Worm (Caenorhabditis elegans) whole organism, young adult: Measurements from ENCODE around the gene srbc-67.

Experiments
- B0035.1 ChIP-seq: sonication (generic microtip); optimal IDR thresholded peaks from 2 replicates; lab custom pipeline; 2016; ENCODE audit warnings: missing genetic modification characterization, mild to moderate bottlenecking, missing compliant biosample characterization, missing genotype, missing genetic modification reagents
- T07F8.4 ChIP-seq: sonication (generic microtip); optimal IDR thresholded peaks from 2 replicates; lab custom pipeline; 2016; ENCODE audit warnings: mild to moderate bottlenecking, missing genetic modification characterization, moderate library complexity, missing compliant biosample characterization
- T26A5.8 ChIP-seq: sonication (generic microtip); optimal IDR thresholded peaks from 2 replicates; lab custom pipeline; 2016; ENCODE audit warnings: missing genetic modification characterization, missing compliant biosample characterization
- Y53F4B.3 ChIP-seq: fragments of 200-800 bp; sonication (Bioruptor generic); IDR thresholded peaks from 2 replicates; pipeline ENCODE4 v1.3.6; 2022; ENCODE audit warnings: missing genetic modification reagents, missing genetic modification characterization, missing compliant biosample characterization
- aptf-2 ChIP-seq: fragments of 200-800 bp; sonication (Bioruptor generic); conservative IDR thresholded peaks from 2 replicates; pipeline ENCODE4 v1.3.6; 2022; ENCODE audit warnings: missing genetic modification reagents, missing genetic modification characterization, missing compliant biosample characterization
- aptf-3 ChIP-seq: fragments of 200-800 bp; sonication (Bioruptor generic); IDR thresholded peaks from 2 replicates; pipeline ENCODE4 v1.3.6; 2022; ENCODE audit warnings: missing genetic modification characterization, missing compliant biosample characterization
- attf-3 ChIP-seq: fragments of 200-800 bp; sonication (Bioruptor generic); conservative IDR thresholded peaks from 2 replicates; pipeline ENCODE4 v1.3.6; 2022; ENCODE audit warnings: missing genetic modification reagents, missing genetic modification characterization, missing compliant biosample characterization
- attf-5 ChIP-seq: fragments of 200-800 bp; sonication (Bioruptor generic); optimal IDR thresholded peaks from 2 replicates; lab custom pipeline; 2018; ENCODE audit warnings: mild to moderate bottlenecking, missing genetic modification characterization, missing compliant biosample characterization
- cebp-1 ChIP-seq, 2 experiments: fragments of 200-800 bp in 1 of 2; sonication (Bioruptor generic) in 1 of 2; sonication (generic microtip) in 1 of 2; IDR thresholded peaks in 1 of 2; optimal IDR thresholded peaks in 1 of 2; 2 replicates each; pipeline versions ENCODE4 v1.3.6 to Lab custom; 2017 to 2022; ENCODE audit warnings: missing compliant biosample characterization in 2 of 2, missing genetic modification characterization in 2 of 2, mild to moderate bottlenecking in 1 of 2, missing genetic modification reagents in 1 of 2, moderate library complexity in 1 of 2
- ceh-27 ChIP-seq: fragments of 200-800 bp; sonication (Bioruptor generic); optimal IDR thresholded peaks from 2 replicates; lab custom pipeline; 2018; ENCODE audit warnings: mild to moderate bottlenecking, missing genetic modification characterization, moderate library complexity, missing compliant biosample characterization
- ceh-91 ChIP-seq: fragments of 200-800 bp; sonication (Bioruptor generic); IDR thresholded peaks from 2 replicates; pipeline ENCODE4 v1.3.6; 2022; ENCODE audit warnings: missing genetic modification reagents, missing genetic modification characterization, missing compliant biosample characterization
- die-1 ChIP-seq: sonication (generic microtip); optimal IDR thresholded peaks from 2 replicates; lab custom pipeline; 2016; ENCODE audit warnings: missing genotype, mild to moderate bottlenecking, missing genetic modification characterization, missing compliant biosample characterization
- dox-1 ChIP-seq: fragments of 200-800 bp; sonication (Bioruptor generic); IDR thresholded peaks from 2 replicates; pipeline ENCODE4 v1.3.6; 2022; ENCODE audit warnings: missing genetic modification reagents, missing genetic modification characterization, missing compliant biosample characterization
- efl-1 ChIP-seq: fragments of 150-350 bp; optimal IDR thresholded peaks from 2 replicates; lab custom pipeline; 2014; ENCODE audit warnings: missing biosample characterization, missing genetic modification reagents, missing genetic modification characterization
- egrh-3 ChIP-seq: fragments of 200-800 bp; sonication (Bioruptor generic); IDR thresholded peaks from 2 replicates; pipeline ENCODE4 v1.3.6; 2022; ENCODE audit warnings: missing genetic modification reagents, missing genetic modification characterization, missing compliant biosample characterization
- hmg-20 ChIP-seq: fragments of 200-800 bp; sonication (Bioruptor generic); IDR thresholded peaks from 2 replicates; pipeline ENCODE4 v1.3.6; 2022; ENCODE audit warnings: missing genetic modification reagents, missing genetic modification characterization, missing compliant biosample characterization
- hsf-1 ChIP-seq: fragments of 200-800 bp; sonication (Bioruptor generic); IDR thresholded peaks from 2 replicates; pipeline ENCODE4 v1.3.6; 2022; ENCODE audit warnings: missing genetic modification reagents, missing genetic modification characterization, missing compliant biosample characterization
- lag-1 ChIP-seq: fragments of 200-800 bp; sonication (Bioruptor generic); IDR thresholded peaks from 2 replicates; pipeline ENCODE4 v1.3.6; 2022; ENCODE audit warnings: missing genetic modification reagents, missing genetic modification characterization, missing compliant biosample characterization
- let-526 ChIP-seq: fragments of 200-800 bp; sonication (Bioruptor generic); IDR thresholded peaks from 2 replicates; pipeline ENCODE4 v1.3.6; 2022; ENCODE audit warnings: missing genetic modification reagents, missing genetic modification characterization, missing compliant biosample characterization
- let-607 ChIP-seq, 2 experiments: fragments of 200-800 bp in 1 of 2; sonication (Bioruptor generic) in 1 of 2; sonication (generic microtip) in 1 of 2; optimal IDR thresholded peaks; 2 replicates each; lab custom pipeline; 2016 to 2018; ENCODE audit warnings: mild to moderate bottlenecking in 2 of 2, missing compliant biosample characterization in 2 of 2, missing genetic modification characterization in 2 of 2, moderate library complexity in 2 of 2, missing genotype in 1 of 2
- lin-35 ChIP-seq, 3 experiments: fragments of 150-350 bp in 2 of 3; sonication (generic microtip) in 1 of 3; optimal IDR thresholded peaks; 2 replicates each; lab custom pipeline; 2014 to 2018; ENCODE audit warnings: missing biosample characterization in 3 of 3, missing genetic modification characterization in 3 of 3, missing genetic modification reagents in 3 of 3
- lir-1 ChIP-seq: fragments of 200-800 bp; sonication (Bioruptor generic); conservative IDR thresholded peaks from 2 replicates; pipeline ENCODE4 v1.3.6; 2022; ENCODE audit warnings: missing genetic modification reagents, missing genetic modification characterization, missing compliant biosample characterization
- lsl-1 ChIP-seq: fragments of 200-800 bp; sonication (Bioruptor generic); optimal IDR thresholded peaks from 2 replicates; lab custom pipeline; 2018; ENCODE audit warnings: mild to moderate bottlenecking, missing genetic modification characterization, moderate library complexity, missing compliant biosample characterization
- madf-6 ChIP-seq: fragments of 200-800 bp; sonication (Bioruptor generic); IDR thresholded peaks from 2 replicates; pipeline ENCODE4 v1.3.6; 2022; ENCODE audit warnings: missing genetic modification reagents, missing genetic modification characterization, missing compliant biosample characterization
- mes-4 ChIP-seq: sonication (generic microtip); optimal IDR thresholded peaks from 2 replicates; lab custom pipeline; 2016; ENCODE audit warnings: missing genotype, missing genetic modification characterization, missing compliant biosample characterization
- nfyb-1 ChIP-seq: fragments of 200-800 bp; sonication (Bioruptor generic); IDR thresholded peaks from 2 replicates; pipeline ENCODE4 v1.3.6; 2022; ENCODE audit warnings: missing genetic modification reagents, missing genetic modification characterization, missing compliant biosample characterization
- rec-8 ChIP-seq, 2 experiments: sonication (generic microtip); optimal IDR thresholded peaks; 2 replicates each; lab custom pipeline; 2016; ENCODE audit warnings: mild to moderate bottlenecking in 2 of 2, missing genetic modification characterization in 2 of 2, missing genetic modification reagents in 2 of 2, missing genotype in 2 of 2, missing biosample characterization in 1 of 2, missing compliant biosample characterization in 1 of 2, moderate library complexity in 1 of 2
- sea-2 ChIP-seq: fragments of 200-800 bp; sonication (Bioruptor generic); IDR thresholded peaks from 2 replicates; pipeline ENCODE4 v1.3.6; 2022; ENCODE audit warnings: missing genetic modification characterization, missing compliant biosample characterization
- zim-3 ChIP-seq: sonication (generic microtip); optimal IDR thresholded peaks from 2 replicates; lab custom pipeline; 2017; ENCODE audit warnings: mild to moderate bottlenecking, missing genetic modification characterization, moderate library complexity, missing compliant biosample characterization
- ztf-25 ChIP-seq: fragments of 200-800 bp; sonication (Bioruptor generic); IDR thresholded peaks from 2 replicates; pipeline ENCODE4 v1.3.6; 2022; ENCODE audit warnings: missing genetic modification reagents, missing genetic modification characterization, missing compliant biosample characterization
- ztf-26 ChIP-seq: sonication (generic microtip); optimal IDR thresholded peaks from 2 replicates; lab custom pipeline; 2017; ENCODE audit warnings: missing genetic modification characterization, missing compliant biosample characterization
- ztf-6 ChIP-seq: fragments of 200-800 bp; sonication (Bioruptor generic); IDR thresholded peaks from 2 replicates; pipeline ENCODE4 v1.3.6; 2022; ENCODE audit warnings: missing genetic modification reagents, missing genetic modification characterization, missing compliant biosample characterization

srbc-67 gene

ce11 chrV:3526882-3527281 is 14.1 kb downstream of the srbc-67 start, which contains the start of gene str-260:
Gene str-260 (plus strand): TSS chrV:3527182.
- TF ChIP-seq ztf-26 (tag; lab: Kevin White, UChicago) (no peak), ceh-91 (GFP tag; lab: Robert Waterston, UW) (no peak), die-1 (tag; lab: Kevin White, UChicago) (no peak), aptf-2 (GFP tag; lab: Robert Waterston, UW) (no peak), mes-4 (tag; lab: Kevin White, UChicago) (no peak)

- no peak for TF ChIP-seq lag-1 (GFP tag; lab: Robert Waterston, UW)
- no peak for TF ChIP-seq ztf-26 (tag; lab: Kevin White, UChicago)
- TF ChIP-seq efl-1 = no peak
- no peak for TF ChIP-seq rec-8 (tag; optimal IDR thresholded peaks at IDR 0.05; lab: Kevin White, UChicago)
- no peak for TF ChIP-seq T26A5.8 (tag; lab: Kevin White, UChicago)
- no peak for TF ChIP-seq let-607 (tag; optimal IDR thresholded peaks at IDR 0.05; lab: Kevin White, UChicago)
Measured at ce11 chrV:3524970-3525369, 16.0 kb downstream of the srbc-67 start, which contains the start of gene T24A6.7. Gene T24A6.7 (plus strand): TSS chrV:3525270.

DNA sequence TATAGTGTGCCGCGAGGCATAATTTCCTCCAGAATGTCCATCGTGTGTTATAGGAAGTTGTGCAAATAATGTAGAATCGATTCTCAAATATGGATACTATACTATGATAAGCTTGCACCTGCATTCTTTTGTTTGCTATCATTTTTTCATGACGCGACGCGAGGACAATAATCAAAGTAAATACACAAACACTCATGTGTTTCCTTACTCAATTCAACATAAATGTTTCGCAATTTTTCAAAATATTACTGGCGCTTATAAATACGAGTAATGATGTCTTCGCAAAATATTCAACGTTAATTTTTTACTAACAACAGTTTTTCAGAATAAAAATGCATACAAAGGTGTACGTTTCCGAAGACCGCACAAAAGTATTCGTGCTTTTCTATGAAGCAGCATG is 17.8 kb downstream of the srbc-67 start, which contains the start of gene irg-1:
TSS of gene irg-1 (plus strand) at position 326 of the 400 bp plus-strand sequence.
- TF ChIP-seq let-526 (GFP tag; lab: Robert Waterston, UW) (no peak), egrh-3 (GFP tag; lab: Robert Waterston, UW) (no peak), cebp-1 (GFP tag; IDR thresholded peaks at IDR 0.05; lab: Robert Waterston, UW) (peak; percentile 25; the same call in 1 of the 2 replicates), cebp-1 (tag; optimal IDR thresholded peaks at IDR 0.05; lab: Kevin White, UChicago) (no peak)

DNA sequence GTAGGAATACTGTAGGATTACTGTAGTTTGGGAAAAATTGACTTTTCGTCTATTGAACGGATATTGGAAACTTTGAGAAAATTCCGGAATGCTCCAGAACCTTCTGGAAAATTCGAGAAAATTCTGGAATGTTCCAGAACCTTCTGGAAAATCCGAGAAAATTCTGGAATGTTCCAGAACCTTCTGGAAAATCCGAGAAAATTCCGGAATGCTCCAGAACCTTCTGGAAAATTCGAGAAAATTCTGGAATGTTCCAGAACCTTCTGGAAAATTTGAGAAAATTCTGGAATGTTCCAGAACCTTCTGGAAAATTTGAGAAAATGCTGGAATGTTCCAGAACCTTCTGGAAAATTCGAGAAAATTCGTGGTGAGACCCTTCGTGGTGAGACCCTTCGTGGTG is 20.6 kb downstream of the srbc-67 start:
- TF ChIP-seq madf-6 (peak; percentile 41; the same call in 1 of the 2 replicates), Y53F4B.3 (GFP tag; lab: Robert Waterston, UW) (peak; percentile 18; the same call in 1 of the 2 replicates), hsf-1 (GFP tag; lab: Robert Waterston, UW) (peak; percentile 97), dox-1 (GFP tag; lab: Robert Waterston, UW) (peak; percentile 75), nfyb-1 (GFP tag; lab: Robert Waterston, UW) (peak; percentile 43; the same call in 1 of the 2 replicates)

DNA sequence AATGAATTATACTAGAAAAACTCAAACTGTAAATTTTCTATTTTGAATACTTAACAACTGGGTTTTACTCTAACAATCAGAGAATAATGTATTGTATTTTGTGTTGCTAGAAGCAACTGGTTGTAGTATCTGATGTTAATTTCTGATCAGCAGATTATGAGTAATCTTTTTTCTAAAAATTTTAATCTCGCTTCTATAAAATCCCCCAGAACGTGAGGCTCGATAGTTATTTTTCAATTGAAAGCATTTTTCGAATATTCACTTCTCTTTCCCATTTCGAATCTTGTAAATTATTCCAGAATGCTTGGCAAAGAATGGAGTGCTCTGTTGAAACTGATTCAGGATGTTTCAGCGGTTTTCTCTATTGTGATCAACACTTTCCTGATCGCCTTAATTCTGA is 23.1 kb downstream of the srbc-67 start, which contains the start of gene str-227:
TSS of gene str-227 (plus strand) at position 301 of the 400 bp plus-strand sequence.
- TF ChIP-seq lsl-1 (GFP tag; lab: Kevin White, UChicago) = no peak
- TF ChIP-seq attf-5 (GFP tag; lab: Kevin White, UChicago) = no peak
- no peak for TF ChIP-seq lir-1 (GFP tag; lab: Robert Waterston, UW)
- no peak for TF ChIP-seq sea-2
- no peak for TF ChIP-seq lin-35 (GFP tag; optimal IDR thresholded peaks at IDR 0.05; lab: Kevin White, UChicago)
- no peak for TF ChIP-seq T07F8.4 (tag; lab: Kevin White, UChicago)
- no peak for TF ChIP-seq zim-3 (tag; lab: Kevin White, UChicago)
- TF ChIP-seq attf-3 (GFP tag; lab: Robert Waterston, UW) = no peak
- TF ChIP-seq hmg-20 (GFP tag; lab: Robert Waterston, UW) = no peak
- no peak for TF ChIP-seq B0035.1
- TF ChIP-seq ceh-27 (GFP tag; lab: Kevin White, UChicago) = no peak
- no peak for TF ChIP-seq aptf-3 (GFP tag; lab: Robert Waterston, UW)
- no peak for TF ChIP-seq ztf-25 (GFP tag; lab: Robert Waterston, UW)
- no peak for TF ChIP-seq ztf-6 (GFP tag; lab: Robert Waterston, UW)
